Worm (Caenorhabditis elegans) whole organism, L1 larva: ENCODE measurements around the gene C56E6.2.

Experiments used
- C04F5.9 ChIP-seq: sonication (generic microtip); optimal IDR thresholded peaks from 2 replicates; lab custom pipeline; 2016; ENCODE audit warnings: missing genetic modification characterization, missing compliant biosample characterization
- ceh-90 ChIP-seq: sonication (generic microtip); optimal IDR thresholded peaks from 2 replicates; lab custom pipeline; 2016; ENCODE audit warnings: missing genetic modification characterization, missing compliant biosample characterization
- mep-1 ChIP-seq: fragments of 150-350 bp; optimal IDR thresholded peaks from 2 replicates; lab custom pipeline; 2014; ENCODE audit warnings: missing biosample characterization, missing genetic modification characterization
- nhr-11 ChIP-seq: fragments of 150-350 bp; optimal IDR thresholded peaks from 2 replicates; lab custom pipeline; 2014; ENCODE audit warnings: missing biosample characterization, missing genetic modification characterization
- nhr-20 ChIP-seq: sonication (generic microtip); optimal IDR thresholded peaks from 2 replicates; lab custom pipeline; 2016; ENCODE audit warnings: mild to moderate bottlenecking, missing genetic modification characterization, missing compliant biosample characterization
- nhr-28 ChIP-seq: fragments of 150-350 bp; optimal IDR thresholded peaks from 2 replicates; lab custom pipeline; 2014; ENCODE audit warnings: missing biosample characterization, missing genetic modification characterization
- nhr-47 ChIP-seq: sonication (generic microtip); optimal IDR thresholded peaks from 2 replicates; lab custom pipeline; 2016; ENCODE audit warnings: mild to moderate bottlenecking, missing genetic modification characterization, moderate library complexity, missing compliant biosample characterization
- nhr-84 ChIP-seq: sonication (generic microtip); optimal IDR thresholded peaks from 2 replicates; lab custom pipeline; 2017; ENCODE audit warnings: missing biosample characterization, missing genetic modification characterization
- pag-3 ChIP-seq: sonication (generic microtip); optimal IDR thresholded peaks from 2 replicates; lab custom pipeline; 2017; ENCODE audit warnings: missing genetic modification characterization, mild to moderate bottlenecking, missing compliant biosample characterization, antibody characterized with exemption, borderline replicate concordance; ENCODE audit not compliant: insufficient read depth
- unc-62 ChIP-seq: fragments of 150-350 bp; optimal IDR thresholded peaks from 2 replicates; lab custom pipeline; 2014; ENCODE audit warnings: missing biosample characterization, missing genetic modification reagents, missing genetic modification characterization
- ztf-11 ChIP-seq, 2 experiments: sonication (generic microtip); optimal IDR thresholded peaks; 2 replicates each; lab custom pipeline; 2016 to 2017; ENCODE audit warnings: missing genetic modification characterization in 2 of 2, missing biosample characterization in 1 of 2, missing compliant biosample characterization in 1 of 2

ce11 chrII:6476655-6477054 is 48.1 kb upstream of the C56E6.2 start, which contains the start of gene T28D9.4:
- TF ChIP-seq nhr-84 (tag; lab: Kevin White, UChicago) (no peak), mep-1 (tag; lab: Kevin White, UChicago) (no peak), nhr-20 (no peak), nhr-11 (no peak), nhr-28 (tag; lab: Kevin White, UChicago) (no peak), C04F5.9 (no peak), unc-62 (GFP tag; lab: Kevin White, UChicago) (no peak), nhr-47 (tag; lab: Kevin White, UChicago) (no peak), pag-3 (tag; lab: Kevin White, UChicago) (no peak), ceh-90 (tag; lab: Kevin White, UChicago) (no peak), ztf-11 (tag; optimal IDR thresholded peaks at IDR 0.05; lab: Kevin White, UChicago) (no peak)
